Fruit fly (Drosophila melanogaster) whole organism, wandering third instar larva: ENCODE measurements around the gene CRMP.

Experiments
- Abd-B ChIP-seq: fragments of >200 bp; optimal IDR thresholded peaks from 2 replicates; lab custom pipeline; 2017; ENCODE audit warnings: missing biosample characterization, missing genetic modification characterization
- Dif ChIP-seq: fragments of 200-275, 200-300 bp; sonication (Bioruptor generic); optimal IDR thresholded peaks from 2 replicates; lab custom pipeline; 2018; ENCODE audit warnings: missing biosample characterization, missing genetic modification characterization; ENCODE audit not compliant: partially characterized antibody
- GATAd ChIP-seq: sonication (Bioruptor generic); optimal IDR thresholded peaks from 2 replicates; lab custom pipeline; 2016; ENCODE audit warnings: missing biosample characterization, missing genetic modification characterization
- Hr78 ChIP-seq: fragments of >200 bp; optimal IDR thresholded peaks from 2 replicates; lab custom pipeline; 2017; ENCODE audit warnings: missing biosample characterization, missing genetic modification characterization
- Myc ChIP-seq: fragments of >200 bp; optimal IDR thresholded peaks from 2 replicates; lab custom pipeline; 2017
- N ChIP-seq: fragments of >200 bp; optimal IDR thresholded peaks from 2 replicates; lab custom pipeline; 2018; ENCODE audit warnings: missing biosample characterization, missing external identifiers, missing genetic modification characterization
- br ChIP-seq: fragments of 200-800 bp; sonication (Bioruptor generic); optimal IDR thresholded peaks from 2 replicates; lab custom pipeline; 2016; ENCODE audit warnings: missing biosample characterization, missing genetic modification characterization
- fru ChIP-seq: fragments of 200-800 bp; sonication (Bioruptor generic); optimal IDR thresholded peaks from 3 replicates; lab custom pipeline; 2016; ENCODE audit warnings: missing biosample characterization, mild to moderate bottlenecking, missing genetic modification characterization
- pan ChIP-seq: fragments of >200 bp; optimal IDR thresholded peaks from 2 replicates; lab custom pipeline; 2017
- psq ChIP-seq: fragments of 200-800 bp; sonication (Bioruptor generic); optimal IDR thresholded peaks from 3 replicates; lab custom pipeline; 2017; ENCODE audit warnings: missing biosample characterization, mild to moderate bottlenecking, missing genetic modification characterization, moderate library complexity
- woc ChIP-seq: sonication (Bioruptor generic); optimal IDR thresholded peaks from 2 replicates; lab custom pipeline; 2016; ENCODE audit warnings: missing biosample characterization, mild to moderate bottlenecking, missing genetic modification characterization

DNA sequence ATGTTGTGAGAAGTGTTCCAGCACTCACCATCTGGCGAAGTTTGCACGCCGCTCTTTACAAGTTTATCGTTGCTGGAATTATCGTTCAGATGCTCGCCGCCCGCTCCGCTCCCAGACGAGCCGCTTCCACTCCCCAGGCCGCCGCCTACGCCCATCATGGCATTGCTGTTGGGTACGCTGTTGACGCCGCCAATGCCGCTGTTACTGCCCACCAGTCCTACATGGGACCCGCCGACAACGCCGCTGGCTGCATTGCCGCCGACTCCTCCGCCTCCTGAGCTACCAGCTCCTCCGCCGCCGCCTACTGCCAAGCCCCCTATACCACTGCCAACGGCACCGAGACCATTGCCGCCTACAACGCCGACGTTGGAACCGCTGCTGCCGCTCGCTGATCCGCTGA is 37.5 kb downstream of the CRMP start:
- no peak for TF ChIP-seq Dif (GFP tag; lab: Kevin White, UChicago)
- no peak for TF ChIP-seq Hr78 (GFP tag; lab: Kevin White, UChicago)
- TF ChIP-seq Myc (lab: Kevin White, UChicago): no peak
- TF ChIP-seq pan (lab: Kevin White, UChicago): no peak
- no peak for TF ChIP-seq Abd-B (GFP tag; lab: Kevin White, UChicago)
- no peak for TF ChIP-seq GATAd
- TF ChIP-seq woc (GFP tag; lab: Kevin White, UChicago): no peak
- TF ChIP-seq fru (GFP tag; lab: Kevin White, UChicago): no peak
- TF ChIP-seq br (GFP tag; lab: Kevin White, UChicago): no peak
- no peak for TF ChIP-seq psq (GFP tag; lab: Kevin White, UChicago)
- TF ChIP-seq N (GFP tag; lab: Kevin White, UChicago): no peak
